Worm (Caenorhabditis elegans) whole organism, L4 larva: ENCODE measurements around the gene ZK686.2.

Experiments used
- F49E8.2 ChIP-seq: sonication (generic microtip); optimal IDR thresholded peaks from 2 replicates; lab custom pipeline; 2016; ENCODE audit warnings: missing compliant biosample characterization, mild to moderate bottlenecking, missing genetic modification characterization, borderline replicate concordance
- T20F7.1 ChIP-seq: fragments of 200-800 bp; sonication (Bioruptor generic); optimal IDR thresholded peaks from 2 replicates; lab custom pipeline; 2018; ENCODE audit warnings: mild to moderate bottlenecking, missing genetic modification characterization, missing compliant biosample characterization
- Y105C5A.15 ChIP-seq: fragments of 200-800 bp; sonication (Bioruptor generic); IDR thresholded peaks from 2 replicates; pipeline ENCODE4 v1.3.6; 2022; ENCODE audit warnings: missing genetic modification characterization, missing compliant biosample characterization
- Y5F2A.4 ChIP-seq: fragments of 200-800 bp; sonication (Bioruptor generic); optimal IDR thresholded peaks from 2 replicates; lab custom pipeline; 2018; ENCODE audit warnings: mild to moderate bottlenecking, missing genetic modification characterization, missing compliant biosample characterization
- Y75B8A.6 ChIP-seq: fragments of 200-800 bp; sonication (Bioruptor generic); IDR thresholded peaks from 2 replicates; pipeline ENCODE4 v1.3.6; 2022; ENCODE audit warnings: missing genetic modification reagents, missing genetic modification characterization, missing compliant biosample characterization
- ZK337.2 ChIP-seq: fragments of 200-800 bp; sonication (Bioruptor generic); IDR thresholded peaks from 2 replicates; pipeline ENCODE4 v1.3.6; 2022; ENCODE audit warnings: missing genetic modification reagents, missing genetic modification characterization, missing compliant biosample characterization
- ZK546.5 ChIP-seq, 2 experiments: sonication (generic microtip); optimal IDR thresholded peaks; 2 replicates each; lab custom pipeline; 2017; ENCODE audit warnings: missing biosample characterization in 2 of 2, missing genetic modification characterization in 2 of 2
- aha-1 ChIP-seq: fragments of 150-350 bp; peaks from one replicate; lab custom pipeline; 2014; ENCODE audit warnings: missing biosample characterization, missing genetic modification characterization
- aly-2 ChIP-seq: sonication (generic microtip); optimal IDR thresholded peaks from 2 replicates; lab custom pipeline; 2018; ENCODE audit warnings: missing biosample characterization, missing genetic modification characterization
- ama-1 ChIP-seq: fragments of 150-350 bp; optimal IDR thresholded peaks from 2 replicates; lab custom pipeline; 2014; ENCODE audit warnings: inconsistent platforms, mixed read lengths
- ceh-20 ChIP-seq: fragments of 200-800 bp; sonication (Bioruptor generic); IDR thresholded peaks from 2 replicates; pipeline ENCODE4 v1.3.6; 2022; ENCODE audit warnings: missing genetic modification reagents, missing genetic modification characterization, missing compliant biosample characterization
- ceh-28 ChIP-seq: fragments of 150-350 bp; optimal IDR thresholded peaks from 2 replicates; lab custom pipeline; 2014; ENCODE audit warnings: missing biosample characterization, missing genetic modification reagents, missing genetic modification characterization
- ceh-82 ChIP-seq: sonication (generic microtip); optimal IDR thresholded peaks from 2 replicates; lab custom pipeline; 2017; ENCODE audit warnings: missing biosample characterization, missing genetic modification characterization
- ces-1 ChIP-seq: fragments of 150-350 bp; sonication (generic microtip); optimal IDR thresholded peaks from 4 replicates; lab custom pipeline; 2014; ENCODE audit warnings: missing biosample characterization, missing genetic modification reagents, missing genetic modification characterization
- cey-2 ChIP-seq: sonication (generic microtip); optimal IDR thresholded peaks from 3 replicates; lab custom pipeline; 2017; ENCODE audit warnings: missing genetic modification characterization, mild to moderate bottlenecking, missing compliant biosample characterization, antibody characterized with exemption, borderline replicate concordance; ENCODE audit not compliant: insufficient read depth
- ctbp-1 ChIP-seq: fragments of 200-800 bp; sonication (Bioruptor generic); IDR thresholded peaks from 2 replicates; pipeline ENCODE4 v1.3.6; 2022; ENCODE audit warnings: missing genetic modification reagents, missing genetic modification characterization, missing compliant biosample characterization
- daf-16 ChIP-seq, 3 experiments: sonication (generic microtip); optimal IDR thresholded peaks; 2 replicates each; lab custom pipeline; 2016 to 2017; ENCODE audit warnings: missing genetic modification characterization in 3 of 3, missing genetic modification reagents in 3 of 3, mild to moderate bottlenecking in 2 of 3, missing compliant biosample characterization in 2 of 3, missing biosample characterization in 1 of 3, moderate library complexity in 1 of 3
- daf-19 ChIP-seq: fragments of 200-800 bp; sonication (Bioruptor generic); conservative IDR thresholded peaks from 2 replicates; pipeline ENCODE4 v1.3.6; 2022; ENCODE audit warnings: missing genetic modification characterization, missing compliant biosample characterization
- dmd-6 ChIP-seq: fragments of 200-800 bp; sonication (Bioruptor generic); IDR thresholded peaks from 2 replicates; pipeline ENCODE4 v1.3.6; 2022; ENCODE audit warnings: missing genetic modification reagents, missing genetic modification characterization, missing compliant biosample characterization
- dpl-1 ChIP-seq: fragments of 150-350 bp; optimal IDR thresholded peaks from 2 replicates; lab custom pipeline; 2014; ENCODE audit warnings: missing biosample characterization, missing genetic modification reagents, missing genetic modification characterization
- dve-1 ChIP-seq: sonication (generic microtip); optimal IDR thresholded peaks from 2 replicates; lab custom pipeline; 2017; ENCODE audit warnings: antibody characterized with exemption, mild to moderate bottlenecking, missing genetic modification characterization, missing compliant biosample characterization; ENCODE audit not compliant: insufficient read depth
- fkh-10 ChIP-seq: fragments of 150-350 bp; optimal IDR thresholded peaks from 2 replicates; lab custom pipeline; 2014; ENCODE audit warnings: missing biosample characterization, missing genetic modification reagents, missing genetic modification characterization
- fos-1 ChIP-seq: fragments of 150-350 bp; optimal IDR thresholded peaks from 2 replicates; lab custom pipeline; 2014; ENCODE audit warnings: missing biosample characterization, missing genetic modification characterization
- gei-8 ChIP-seq: fragments of 200-800 bp; sonication (Bioruptor generic); optimal IDR thresholded peaks from 2 replicates; lab custom pipeline; 2018; ENCODE audit warnings: mild to moderate bottlenecking, missing genetic modification characterization, missing compliant biosample characterization
- hif-1 ChIP-seq, 2 experiments: sonication (generic microtip); optimal IDR thresholded peaks; 2 replicates each; lab custom pipeline; 2016 to 2017; ENCODE audit warnings: missing compliant biosample characterization in 2 of 2, missing genetic modification characterization in 2 of 2, missing genetic modification reagents in 2 of 2, missing genotype in 2 of 2, mild to moderate bottlenecking in 1 of 2
- hlh-11 ChIP-seq: fragments of 200-800 bp; sonication (Bioruptor generic); optimal IDR thresholded peaks from 2 replicates; lab custom pipeline; 2018; ENCODE audit warnings: mild to moderate bottlenecking, missing genetic modification characterization, missing compliant biosample characterization
- hlh-30 ChIP-seq: sonication (generic microtip); optimal IDR thresholded peaks from 2 replicates; lab custom pipeline; 2017; ENCODE audit warnings: antibody characterized with exemption, mild to moderate bottlenecking, missing genetic modification characterization, missing compliant biosample characterization; ENCODE audit not compliant: insufficient read depth
- lin-13 ChIP-seq: fragments of 150-350 bp; optimal IDR thresholded peaks from 2 replicates; lab custom pipeline; 2014; ENCODE audit warnings: missing biosample characterization, missing genetic modification reagents, missing genetic modification characterization
- lin-15B ChIP-seq: fragments of 150-350 bp; sonication (generic microtip); optimal IDR thresholded peaks from 3 replicates; lab custom pipeline; 2014; ENCODE audit warnings: missing biosample characterization, missing genetic modification characterization
- lin-29 ChIP-seq: fragments of 200-800 bp; sonication (Bioruptor generic); IDR thresholded peaks from 2 replicates; pipeline ENCODE4 v1.3.6; 2022; ENCODE audit warnings: missing genetic modification reagents, missing genetic modification characterization, missing compliant biosample characterization
- lir-3 ChIP-seq: sonication (generic microtip); optimal IDR thresholded peaks from 2 replicates; lab custom pipeline; 2016; ENCODE audit warnings: mild to moderate bottlenecking, missing genetic modification characterization, missing compliant biosample characterization
- lsy-2 ChIP-seq, 2 experiments: fragments of 150-350 bp in 1 of 2; sonication (generic microtip) in 1 of 2; optimal IDR thresholded peaks; 2 replicates each; lab custom pipeline; 2014 to 2017; ENCODE audit warnings: missing biosample characterization in 2 of 2, missing genetic modification characterization in 2 of 2
- madf-9 ChIP-seq: fragments of 200-800 bp; sonication (Bioruptor generic); conservative IDR thresholded peaks from 2 replicates; pipeline ENCODE4 v1.3.6; 2022; ENCODE audit warnings: missing genetic modification reagents, missing genetic modification characterization, missing compliant biosample characterization
- mdl-1 ChIP-seq, 2 experiments: fragments of 150-350 bp in 1 of 2; sonication (generic microtip) in 1 of 2; optimal IDR thresholded peaks; 2 replicates each; lab custom pipeline; 2014 to 2017; ENCODE audit warnings: missing biosample characterization in 2 of 2, missing genetic modification characterization in 2 of 2
- mep-1 ChIP-seq: fragments of 150-350 bp; sonication (generic microtip); optimal IDR thresholded peaks from 3 replicates; lab custom pipeline; 2014; ENCODE audit warnings: missing biosample characterization, missing genetic modification characterization
- nhr-28 ChIP-seq: fragments of 150-350 bp; optimal IDR thresholded peaks from 2 replicates; lab custom pipeline; 2014; ENCODE audit warnings: missing biosample characterization, missing genetic modification characterization
- nhr-41 ChIP-seq: fragments of 200-800 bp; sonication (Bioruptor generic); IDR thresholded peaks from 2 replicates; pipeline ENCODE4 v1.3.6; 2022; ENCODE audit warnings: missing genetic modification reagents, missing genetic modification characterization, missing compliant biosample characterization
- nhr-48 ChIP-seq: sonication (generic microtip); optimal IDR thresholded peaks from 2 replicates; lab custom pipeline; 2016; ENCODE audit warnings: mild to moderate bottlenecking, missing genetic modification characterization, missing compliant biosample characterization
- nhr-76 ChIP-seq: fragments of 150-350 bp; optimal IDR thresholded peaks from 2 replicates; lab custom pipeline; 2014; ENCODE audit warnings: missing biosample characterization, missing genetic modification characterization
- nhr-77 ChIP-seq: fragments of 150-350 bp; optimal IDR thresholded peaks from 2 replicates; lab custom pipeline; 2014; ENCODE audit warnings: missing biosample characterization, missing genetic modification characterization
- rbr-2 ChIP-seq: sonication (generic microtip); optimal IDR thresholded peaks from 2 replicates; lab custom pipeline; 2016; ENCODE audit warnings: missing genotype, missing genetic modification characterization, missing compliant biosample characterization
- set-16 ChIP-seq: fragments of 200-800 bp; sonication (Bioruptor generic); IDR thresholded peaks from 2 replicates; pipeline ENCODE4 v1.3.6; 2022; ENCODE audit warnings: missing genetic modification reagents, missing genetic modification characterization, missing compliant biosample characterization
- skn-1 ChIP-seq: fragments of 150-350 bp; optimal IDR thresholded peaks from 2 replicates; lab custom pipeline; 2014; ENCODE audit warnings: missing biosample characterization, missing genetic modification characterization
- tag-97 ChIP-seq: fragments of 200-800 bp; sonication (Bioruptor generic); IDR thresholded peaks from 2 replicates; pipeline ENCODE4 v1.3.6; 2022; ENCODE audit warnings: missing genetic modification characterization, missing compliant biosample characterization
- tra-1 ChIP-seq: fragments of 200-800 bp; sonication (Bioruptor generic); IDR thresholded peaks from 2 replicates; pipeline ENCODE4 v1.3.6; 2022; ENCODE audit warnings: missing genetic modification reagents, missing genetic modification characterization, missing compliant biosample characterization
- unc-130 ChIP-seq: sonication (generic microtip); optimal IDR thresholded peaks from 2 replicates; lab custom pipeline; 2016; ENCODE audit warnings: missing genetic modification reagents, missing genetic modification characterization, missing compliant biosample characterization
- unc-62 ChIP-seq, 3 experiments: fragments of 150-350 bp in 1 of 3; sonication (generic microtip); optimal IDR thresholded peaks in 2 of 3; peaks in 1 of 3; 1 replicate in 1 of 3; 2 replicates in 2 of 3; lab custom pipeline; 2014 to 2017; ENCODE audit warnings: missing biosample characterization in 3 of 3, missing genetic modification characterization in 3 of 3, missing genetic modification reagents in 3 of 3, missing genotype in 1 of 3
- zfp-3 ChIP-seq: fragments of 200-800 bp; sonication (Bioruptor generic); conservative IDR thresholded peaks from 2 replicates; pipeline ENCODE4 v1.3.6; 2022; ENCODE audit warnings: missing genetic modification reagents, missing genetic modification characterization, missing compliant biosample characterization
- ztf-7 ChIP-seq: fragments of 150-350 bp; optimal IDR thresholded peaks from 2 replicates; lab custom pipeline; 2014; ENCODE audit warnings: missing biosample characterization, missing genetic modification characterization

ZK686.2 gene

DNA sequence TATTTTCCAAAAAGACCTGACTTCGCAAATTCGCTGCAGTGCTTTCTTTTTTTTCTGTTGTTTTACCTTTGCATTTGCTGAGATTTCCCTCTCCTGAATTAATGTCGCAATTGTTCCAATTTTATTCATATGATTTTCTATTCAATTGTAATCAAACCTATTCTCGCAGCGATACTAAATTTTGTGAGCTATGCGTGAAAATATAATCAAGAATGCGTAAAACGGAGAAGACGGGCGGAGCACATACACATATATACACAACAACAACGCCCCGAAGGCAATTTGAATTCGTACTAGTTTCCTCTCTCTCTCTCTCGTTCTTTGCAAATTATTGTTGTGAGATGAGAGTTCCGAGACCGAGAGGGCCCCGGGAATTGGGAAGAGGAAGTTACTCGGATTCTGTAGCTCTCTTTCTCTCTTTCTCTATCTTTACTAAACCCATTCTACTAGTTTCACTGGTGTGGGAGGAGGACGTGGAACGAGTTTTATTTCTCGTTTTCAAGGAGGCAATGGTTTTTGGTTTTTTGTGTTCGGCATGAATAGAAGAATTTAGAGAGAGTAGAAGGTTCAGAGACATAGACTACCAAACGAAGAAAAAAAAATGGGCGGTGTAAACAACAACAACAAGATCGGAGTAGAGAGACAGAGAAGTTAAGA lies 42.3 kb downstream of the ZK686.2 start:
- no peak for TF ChIP-seq nhr-41
- peak; percentile 35; the same call in 1 of the 2 replicates for TF ChIP-seq ceh-20
- no peak for TF ChIP-seq zfp-3 (GFP tag; lab: Robert Waterston, UW)
- no peak for TF ChIP-seq ZK546.5 (tag; optimal IDR thresholded peaks at IDR 0.05; lab: Kevin White, UChicago)
- no peak for TF ChIP-seq lir-3 (tag; lab: Kevin White, UChicago)
- no peak for TF ChIP-seq fos-1 (tag; lab: Kevin White, UChicago)
- TF ChIP-seq dpl-1 (GFP tag; lab: Kevin White, UChicago), result peak; percentile 29
- peak; percentile 57 for TF ChIP-seq hlh-11 (tag; lab: Kevin White, UChicago)
- peak; percentile 72 for TF ChIP-seq fkh-10
- TF ChIP-seq ceh-28 (tag; lab: Kevin White, UChicago), result no peak
- no peak for TF ChIP-seq Y105C5A.15
- no peak for TF ChIP-seq nhr-77 (tag; lab: Kevin White, UChicago)
- TF ChIP-seq Y75B8A.6 (GFP tag; lab: Robert Waterston, UW), result 0 out of 2 replicates have a peak, but pooled peaks have one; percentile 10
- TF ChIP-seq nhr-76 (tag; lab: Kevin White, UChicago), result peak; percentile 9
- no peak for TF ChIP-seq T20F7.1 (GFP tag; lab: Kevin White, UChicago)
- TF ChIP-seq set-16, result no peak
- TF ChIP-seq daf-19 (GFP tag; lab: Robert Waterston, UW), result no peak
- no peak for TF ChIP-seq unc-130 (GFP tag; lab: Kevin White, UChicago)
- peak; percentile 58 for TF ChIP-seq rbr-2 (tag; lab: Kevin White, UChicago)
- no peak for TF ChIP-seq F49E8.2 (tag; lab: Kevin White, UChicago)
- no peak for TF ChIP-seq madf-9 (GFP tag; lab: Robert Waterston, UW)
- TF ChIP-seq aha-1 (tag; lab: Kevin White, UChicago), result peak; percentile 64
- TF ChIP-seq aly-2 (tag; lab: Kevin White, UChicago), result no peak
- TF ChIP-seq hlh-30 (tag; lab: Kevin White, UChicago), result no peak
- no peak for TF ChIP-seq ceh-82 (tag; lab: Kevin White, UChicago)
- TF ChIP-seq lsy-2 (tag; optimal IDR thresholded peaks at IDR 0.05; lab: Kevin White, UChicago), result peak in 1 of 2 experiments; percentile 55
- no peak for TF ChIP-seq Y5F2A.4 (GFP tag; lab: Kevin White, UChicago)
- peak; percentile 53 for TF ChIP-seq nhr-48
- no peak for TF ChIP-seq lin-13 (GFP tag; lab: Kevin White, UChicago)
- TF ChIP-seq hif-1 (tag; optimal IDR thresholded peaks at IDR 0.05; lab: Kevin White, UChicago), result peak in 1 of 2 experiments; percentile 45
- TF ChIP-seq lin-15B (tag; lab: Kevin White, UChicago), result no peak
- no peak for TF ChIP-seq lin-29 (GFP tag; lab: Robert Waterston, UW)
- peak; percentile 51; the same call in 1 of the 2 replicates for TF ChIP-seq ctbp-1 (GFP tag; lab: Robert Waterston, UW)
- no peak for TF ChIP-seq gei-8 (GFP tag; lab: Kevin White, UChicago)
- peak in 1 of 2 experiments; percentile 54 for TF ChIP-seq mdl-1 (tag; optimal IDR thresholded peaks at IDR 0.05; lab: Kevin White, UChicago)
- TF ChIP-seq daf-16 (GFP tag; optimal IDR thresholded peaks at IDR 0.05; lab: Kevin White, UChicago), result peak in 1 of 2 experiments; percentile 70
- TF ChIP-seq daf-16 (tag; optimal IDR thresholded peaks at IDR 0.05; lab: Kevin White, UChicago), result no peak
- TF ChIP-seq nhr-28 (tag; lab: Kevin White, UChicago), result peak; percentile 3
- TF ChIP-seq mep-1 (tag; lab: Kevin White, UChicago), result peak; percentile 65
- no peak for TF ChIP-seq ztf-7
- TF ChIP-seq unc-62 (GFP tag; optimal IDR thresholded peaks at IDR 0.05 in 1 of 2; lab: Kevin White, UChicago), result peak in 1 of 2 experiments; percentile 93
- TF ChIP-seq unc-62 (tag; optimal IDR thresholded peaks at IDR 0.05; lab: Kevin White, UChicago), result peak; percentile 10
- TF ChIP-seq tag-97 (GFP tag; lab: Robert Waterston, UW), result no peak
- TF ChIP-seq ama-1 (lab: Kevin White, UChicago), result peak; percentile 38
- no peak for TF ChIP-seq ZK337.2 (GFP tag; lab: Robert Waterston, UW)
- TF ChIP-seq cey-2 (tag; lab: Kevin White, UChicago), result no peak
- TF ChIP-seq dmd-6 (GFP tag; lab: Robert Waterston, UW), result 0 out of 2 replicates have a peak, but pooled peaks have one; percentile 23
- peak; percentile 68 for TF ChIP-seq dve-1 (tag; lab: Kevin White, UChicago)
- TF ChIP-seq skn-1 (tag; lab: Kevin White, UChicago), result no peak
- TF ChIP-seq ces-1 (GFP tag; lab: Kevin White, UChicago), result no peak
- 0 out of 2 replicates have a peak, but pooled peaks have one; percentile 44 for TF ChIP-seq tra-1
